Fruit fly (Drosophila melanogaster) whole organism, embryonic: ENCODE data around the gene P5CDh2.

Source experiments
- Bteb2 ChIP-seq: fragments of 200-800 bp; sonication (Bioruptor generic); optimal IDR thresholded peaks from 2 replicates; lab custom pipeline; 2016; ENCODE audit warnings: missing biosample characterization, missing genetic modification characterization
- CG10431 ChIP-seq: fragments of 200-800 bp; sonication (Bioruptor generic); optimal IDR thresholded peaks from 3 replicates; lab custom pipeline; 2018; ENCODE audit warnings: missing biosample characterization, mild to moderate bottlenecking, missing genetic modification characterization
- CG10654 ChIP-seq: fragments of 200-800 bp; sonication (Bioruptor generic); optimal IDR thresholded peaks from 2 replicates; lab custom pipeline; 2016; ENCODE audit warnings: missing biosample characterization, missing genetic modification characterization
- CG11093 ChIP-seq: fragments of 200-800 bp; sonication (Bioruptor generic); IDR thresholded peaks from 3 replicates; pipeline ENCODE4 v1.3.6; 2022; ENCODE audit warnings: missing biosample characterization, missing genetic modification characterization
- CG12104 ChIP-seq: fragments of 200-800 bp; sonication (Bioruptor generic); optimal IDR thresholded peaks from 3 replicates; lab custom pipeline; 2016; ENCODE audit warnings: missing biosample characterization, missing genetic modification characterization
- CG12155 ChIP-seq: fragments of 200-800 bp; sonication (Bioruptor generic); optimal IDR thresholded peaks from 3 replicates; lab custom pipeline; 2016; ENCODE audit warnings: missing biosample characterization, missing genetic modification characterization
- CG15479 ChIP-seq: fragments of 200-800 bp; sonication (Bioruptor generic); optimal IDR thresholded peaks from 3 replicates; lab custom pipeline; 2019; ENCODE audit warnings: missing biosample characterization, mild to moderate bottlenecking, missing genetic modification characterization, moderate library complexity
- CG1602 ChIP-seq: fragments of 200-800 bp; sonication (Bioruptor generic); optimal IDR thresholded peaks from 3 replicates; lab custom pipeline; 2016; ENCODE audit warnings: missing biosample characterization, missing genetic modification characterization
- CG1647 ChIP-seq: fragments of 200-800 bp; sonication (Bioruptor generic); optimal IDR thresholded peaks from 3 replicates; lab custom pipeline; 2016; ENCODE audit warnings: missing biosample characterization, missing genetic modification characterization
- CG1832 ChIP-seq: fragments of 200-800 bp; sonication (Bioruptor generic); optimal IDR thresholded peaks from 2 replicates; lab custom pipeline; 2017; ENCODE audit warnings: missing biosample characterization, mild to moderate bottlenecking, missing genetic modification characterization, inconsistent platforms
- CG2120 ChIP-seq: fragments of 200-800 bp; sonication (Bioruptor generic); optimal IDR thresholded peaks from 3 replicates; lab custom pipeline; 2016; ENCODE audit warnings: missing biosample characterization, missing genetic modification characterization
- CG3065 ChIP-seq: fragments of 200-800 bp; sonication (Bioruptor generic); optimal IDR thresholded peaks from 2 replicates; lab custom pipeline; 2016; ENCODE audit warnings: missing biosample characterization, missing genetic modification characterization
- CG42726 ChIP-seq: fragments of 200-800 bp; sonication (Bioruptor generic); IDR thresholded peaks from 2 replicates; pipeline ENCODE4 v1.3.6; 2022; ENCODE audit warnings: missing biosample characterization, missing genetic modification characterization; ENCODE audit not compliant: partially characterized antibody
- CG5245 ChIP-seq: fragments of 200-800 bp; sonication (Bioruptor generic); optimal IDR thresholded peaks from 3 replicates; lab custom pipeline; 2016; ENCODE audit warnings: missing biosample characterization, missing genetic modification characterization
- CG7839 ChIP-seq: fragments of 200-800 bp; sonication (Bioruptor generic); optimal IDR thresholded peaks from 3 replicates; lab custom pipeline; 2018; ENCODE audit warnings: missing biosample characterization, mild to moderate bottlenecking, missing genetic modification characterization, moderate library complexity
- CG7987 ChIP-seq: fragments of 200-800 bp; sonication (Bioruptor generic); optimal IDR thresholded peaks from 2 replicates; lab custom pipeline; 2018; ENCODE audit warnings: missing biosample characterization, mild to moderate bottlenecking, missing genetic modification characterization, moderate library complexity
- CG9609 ChIP-seq: fragments of 200-800 bp; sonication (Bioruptor generic); optimal IDR thresholded peaks from 3 replicates; lab custom pipeline; 2016; ENCODE audit warnings: missing biosample characterization, missing genetic modification characterization
- CG9932 ChIP-seq: fragments of 200-800 bp; sonication (Bioruptor generic); IDR thresholded peaks from 2 replicates; pipeline ENCODE4 v1.3.6; 2022; ENCODE audit warnings: missing biosample characterization, missing genetic modification characterization
- Chrac-16 ChIP-seq: fragments of 200-800 bp; sonication (Bioruptor generic); optimal IDR thresholded peaks from 3 replicates; lab custom pipeline; 2016; ENCODE audit warnings: missing biosample characterization, missing genetic modification characterization
- CrebB ChIP-seq: fragments of 200-800 bp; sonication (Bioruptor generic); optimal IDR thresholded peaks from 3 replicates; lab custom pipeline; 2018; ENCODE audit warnings: missing biosample characterization, mild to moderate bottlenecking, missing genetic modification characterization
- Dad ChIP-seq: fragments of 200-800 bp; sonication (Bioruptor generic); optimal IDR thresholded peaks from 3 replicates; lab custom pipeline; 2016; ENCODE audit warnings: missing biosample characterization, missing genetic modification characterization
- Fer3 ChIP-seq: fragments of 200-800 bp; sonication (Bioruptor generic); optimal IDR thresholded peaks from 2 replicates; lab custom pipeline; 2018; ENCODE audit warnings: missing biosample characterization, mild to moderate bottlenecking, missing genetic modification characterization, moderate library complexity
- Hr39 ChIP-seq: fragments of >200 bp; optimal IDR thresholded peaks from 2 replicates; lab custom pipeline; 2017
- Nf-YB ChIP-seq: fragments of 200-800 bp; sonication (Bioruptor generic); optimal IDR thresholded peaks from 3 replicates; lab custom pipeline; 2019; ENCODE audit warnings: missing biosample characterization, mild to moderate bottlenecking, missing genetic modification characterization, moderate library complexity
- NfI ChIP-seq: fragments of 200-800 bp; sonication (Bioruptor generic); optimal IDR thresholded peaks from 3 replicates; lab custom pipeline; 2018; ENCODE audit warnings: missing biosample characterization, mild to moderate bottlenecking, missing genetic modification characterization, moderate library complexity
- Oaz ChIP-seq: fragments of 200-800 bp; sonication (Bioruptor generic); IDR thresholded peaks from 2 replicates; pipeline ENCODE4 v1.3.6; 2022; ENCODE audit warnings: missing biosample characterization, missing genetic modification characterization
- Opbp ChIP-seq: fragments of 200-800 bp; sonication (Bioruptor generic); IDR thresholded peaks from 3 replicates; pipeline ENCODE4 v1.3.6; 2022; ENCODE audit warnings: missing biosample characterization, missing genetic modification characterization; ENCODE audit not compliant: partially characterized antibody
- ac ChIP-seq: fragments of 200-800 bp; sonication (Bioruptor generic); optimal IDR thresholded peaks from 3 replicates; lab custom pipeline; 2017; ENCODE audit warnings: missing biosample characterization, mild to moderate bottlenecking, missing genetic modification characterization
- aop ChIP-seq: fragments of 200-800 bp; sonication (Bioruptor generic); IDR thresholded peaks from 2 replicates; pipeline ENCODE4 v1.3.6; 2022; ENCODE audit warnings: missing biosample characterization, missing genetic modification characterization
- bowl ChIP-seq: fragments of 200-800 bp; sonication (Bioruptor generic); IDR thresholded peaks from 2 replicates; pipeline ENCODE4 v1.3.6; 2022; ENCODE audit warnings: missing biosample characterization, missing genetic modification characterization
- dimm ChIP-seq: fragments of 200-800 bp; sonication (Bioruptor generic); IDR thresholded peaks from 2 replicates; pipeline ENCODE4 v1.3.6; 2022; ENCODE audit warnings: missing biosample characterization, missing genetic modification characterization
- dysf ChIP-seq: fragments of 200-800 bp; sonication (Bioruptor generic); IDR thresholded peaks from 3 replicates; pipeline ENCODE4 v1.3.6; 2022; ENCODE audit warnings: missing biosample characterization, missing genetic modification characterization
- ewg ChIP-seq: fragments of 200-800 bp; sonication (Bioruptor generic); optimal IDR thresholded peaks from 3 replicates; lab custom pipeline; 2017; ENCODE audit warnings: mild to moderate bottlenecking, missing biosample characterization, missing genetic modification reagents, missing genetic modification characterization
- eyg ChIP-seq: fragments of 200-800 bp; sonication (Bioruptor generic); optimal IDR thresholded peaks from 3 replicates; lab custom pipeline; 2016; ENCODE audit warnings: missing biosample characterization, missing genetic modification characterization
- fru ChIP-seq: fragments of >200 bp; optimal IDR thresholded peaks from 2 replicates; lab custom pipeline; 2017
- fu2 ChIP-seq: fragments of 200-800 bp; sonication (Bioruptor generic); optimal IDR thresholded peaks from 2 replicates; lab custom pipeline; 2016; ENCODE audit warnings: missing biosample characterization, missing genetic modification characterization
- grau ChIP-seq: fragments of 200-800 bp; optimal IDR thresholded peaks from 3 replicates; lab custom pipeline; 2019; ENCODE audit warnings: missing biosample characterization, mild to moderate bottlenecking, missing genetic modification characterization, moderate library complexity
- hbn ChIP-seq: fragments of 200-800 bp; sonication (Bioruptor generic); IDR thresholded peaks from 2 replicates; pipeline ENCODE4 v1.3.6; 2022; ENCODE audit warnings: missing biosample characterization, missing genetic modification characterization; ENCODE audit not compliant: partially characterized antibody
- ind ChIP-seq: fragments of 200-800 bp; sonication (Bioruptor generic); optimal IDR thresholded peaks from 3 replicates; lab custom pipeline; 2016; ENCODE audit warnings: missing biosample characterization, missing genetic modification characterization
- klu ChIP-seq: fragments of 200-800 bp; sonication (Bioruptor generic); IDR thresholded peaks from 2 replicates; pipeline ENCODE4 v1.3.6; 2022; ENCODE audit warnings: missing biosample characterization, missing genetic modification characterization
- knrl ChIP-seq: fragments of 200-800 bp; sonication (Bioruptor generic); IDR thresholded peaks from 3 replicates; pipeline ENCODE4 v1.3.6; 2022; ENCODE audit warnings: missing biosample characterization, missing genetic modification characterization; ENCODE audit not compliant: partially characterized antibody
- lbe ChIP-seq: fragments of 200-800 bp; sonication (Bioruptor generic); optimal IDR thresholded peaks from 2 replicates; lab custom pipeline; 2016; ENCODE audit warnings: missing biosample characterization, mild to moderate bottlenecking, missing genetic modification characterization
- nerfin-2 ChIP-seq: fragments of 200-800 bp; sonication (Bioruptor generic); IDR thresholded peaks from 2 replicates; pipeline ENCODE4 v1.3.6; 2022; ENCODE audit warnings: missing biosample characterization, missing genetic modification characterization; ENCODE audit not compliant: partially characterized antibody
- nom ChIP-seq: fragments of 200-800 bp; sonication (Bioruptor generic); optimal IDR thresholded peaks from 2 replicates; lab custom pipeline; 2017; ENCODE audit warnings: missing biosample characterization, missing genetic modification characterization, mild to moderate bottlenecking, moderate library complexity, missing genetic modification reagents
- pb ChIP-seq: fragments of 200-800 bp; sonication (Bioruptor generic); optimal IDR thresholded peaks from 3 replicates; lab custom pipeline; 2016; ENCODE audit warnings: missing biosample characterization, missing genetic modification characterization
- stc ChIP-seq: fragments of 200-800 bp; sonication (Bioruptor generic); IDR thresholded peaks from 2 replicates; pipeline ENCODE4 v1.3.6; 2022; ENCODE audit warnings: missing biosample characterization, missing genetic modification characterization
- tin ChIP-seq: fragments of 200-800 bp; sonication (Bioruptor generic); optimal IDR thresholded peaks from 3 replicates; lab custom pipeline; 2016; ENCODE audit warnings: missing biosample characterization, missing genetic modification characterization
- tll ChIP-seq, 2 experiments: fragments of 200-800 bp in 1 of 2; fragments of >200 bp in 1 of 2; sonication (Bioruptor generic) in 1 of 2; optimal IDR thresholded peaks; 2 replicates each; lab custom pipeline; 2017 to 2019; ENCODE audit warnings: missing biosample characterization in 2 of 2, missing genetic modification characterization in 2 of 2, mild to moderate bottlenecking in 1 of 2, moderate library complexity in 1 of 2
- wor ChIP-seq: fragments of 200-800 bp; sonication (Bioruptor generic); IDR thresholded peaks from 2 replicates; pipeline ENCODE4 v1.3.6; 2022; ENCODE audit warnings: missing biosample characterization, missing genetic modification characterization
- zen ChIP-seq: fragments of 200-800 bp; sonication (Bioruptor generic); optimal IDR thresholded peaks from 3 replicates; lab custom pipeline; 2018; ENCODE audit warnings: missing biosample characterization, mild to moderate bottlenecking, missing genetic modification characterization, moderate library complexity

The P5CDh2 gene

DNA sequence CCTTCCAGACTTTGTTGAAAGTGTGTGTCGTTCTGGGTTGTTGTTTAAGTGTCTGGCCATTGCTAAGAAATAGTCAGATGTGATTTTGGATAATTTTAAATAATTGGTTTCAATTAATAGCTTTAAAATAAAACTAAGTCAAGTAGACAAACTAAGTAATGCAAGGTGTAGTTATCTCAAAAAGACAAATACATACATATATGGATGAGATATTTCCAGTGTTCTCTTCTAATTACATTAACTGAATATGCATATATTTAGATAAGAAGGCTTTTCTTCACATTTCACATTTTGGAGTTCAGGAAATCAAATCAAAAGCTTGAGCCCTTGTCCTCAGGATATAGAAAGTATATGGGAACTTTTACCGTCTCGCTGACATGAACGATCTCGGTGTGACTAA, at the start of gene P5CDh2:
P5CDh2 (plus strand) TSS at position 301 of the 400 bp plus-strand sequence.
- TF ChIP-seq eyg (GFP tag; lab: Kevin White, UChicago) (no peak), knrl (GFP tag; lab: Robert Waterston, UW) (no peak), zen (no peak), bowl (no peak), CG1832 (GFP tag; lab: Kevin White, UChicago) (no peak), ac (GFP tag; lab: Kevin White, UChicago) (no peak), CG7987 (GFP tag; lab: Kevin White, UChicago) (no peak), lbe (GFP tag; lab: Kevin White, UChicago) (no peak), Bteb2 (GFP tag; lab: Kevin White, UChicago) (no peak), wor (GFP tag; lab: Robert Waterston, UW) (no peak), fu2 (GFP tag; lab: Kevin White, UChicago) (no peak), Dad (GFP tag; lab: Kevin White, UChicago) (no peak)
- TF ChIP-seq, all 482 proteins: peak for 0

DNA sequence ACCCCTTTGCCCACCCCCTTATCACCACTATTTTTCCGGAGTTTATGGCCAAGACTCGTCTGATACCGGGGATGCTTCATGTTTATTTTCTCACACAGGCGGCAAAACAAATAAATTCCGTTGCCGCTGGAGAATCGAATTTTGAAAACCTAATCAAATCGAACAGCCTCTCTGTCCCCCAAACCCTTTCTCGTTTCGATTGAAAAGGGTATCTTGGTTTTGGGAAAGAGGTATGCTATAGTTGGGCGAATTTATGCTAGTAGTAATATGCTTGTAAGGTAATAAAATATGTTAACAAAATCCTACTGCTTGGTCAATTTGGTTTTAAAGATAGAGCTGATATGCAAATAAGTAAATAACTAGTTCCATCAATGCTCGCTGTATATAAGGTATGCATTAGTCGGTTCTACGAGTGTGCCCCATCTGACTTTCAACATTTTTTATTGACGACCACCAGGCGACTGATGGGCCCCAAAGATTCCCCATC, 49.7 kb upstream of the P5CDh2 start:
- TF ChIP-seq CG1602 (GFP tag; lab: Kevin White, UChicago) (peak; percentile 79), Opbp (GFP tag; lab: Robert Waterston, UW) (no peak), aop (peak; percentile 17; the same call in 1 of the 2 replicates), dimm (GFP tag; lab: Robert Waterston, UW) (peak; percentile 53), ewg (GFP tag; lab: Kevin White, UChicago) (peak; percentile 67), CG1647 (GFP tag; lab: Kevin White, UChicago) (peak; percentile 58), CG5245 (GFP tag; lab: Kevin White, UChicago) (peak; percentile 50), CG7839 (tag; lab: Kevin White, UChicago) (peak; percentile 80), tin (GFP tag; lab: Kevin White, UChicago) (peak; percentile 60), tll (GFP tag; optimal IDR thresholded peaks at IDR 0.05; lab: Kevin White, UChicago) (no peak), CG15479 (GFP tag; lab: Kevin White, UChicago) (no peak), Hr39 (lab: Kevin White, UChicago) (no peak), fru (lab: Kevin White, UChicago) (no peak), CG9609 (GFP tag; lab: Kevin White, UChicago) (peak; percentile 78), CG11093 (GFP tag; lab: Robert Waterston, UW) (peak; percentile 71; the same call in 2 of the 3 replicates), Oaz (GFP tag; lab: Robert Waterston, UW) (no peak), CG10654 (peak; percentile 59), CG42726 (GFP tag; lab: Robert Waterston, UW) (no peak), Chrac-16 (peak; percentile 80), CG12155 (GFP tag; lab: Kevin White, UChicago) (peak; percentile 31), klu (GFP tag; lab: Robert Waterston, UW) (no peak), CG10431 (GFP tag; lab: Kevin White, UChicago) (no peak), grau (peak; percentile 77), dysf (peak; percentile 68; the same call in 2 of the 3 replicates), CG12104 (GFP tag; lab: Kevin White, UChicago) (peak; percentile 43), nom (GFP tag; lab: Kevin White, UChicago) (no peak), NfI (GFP tag; lab: Kevin White, UChicago) (peak; percentile 28), CG3065 (peak; percentile 25), nerfin-2 (peak; percentile 55; the same call in 1 of the 2 replicates), Nf-YB (GFP tag; lab: Kevin White, UChicago) (peak; percentile 33), pb (GFP tag; lab: Kevin White, UChicago) (peak; percentile 46), hbn (GFP tag; lab: Robert Waterston, UW) (no peak), ind (GFP tag; lab: Kevin White, UChicago) (peak; percentile 10), stc (GFP tag; lab: Robert Waterston, UW) (peak; percentile 32; the same call in 1 of the 2 replicates), Fer3 (peak; percentile 6), CrebB (tag; lab: Kevin White, UChicago) (peak; percentile 29), CG9932 (no peak), CG2120 (GFP tag; lab: Kevin White, UChicago) (no peak)
